Fruit fly (Drosophila melanogaster) whole organism, embryonic: Measurements from ENCODE around the gene CG33282.

Experiments used
- Awh ChIP-seq: fragments of 200-800 bp; sonication (Bioruptor generic); IDR thresholded peaks from 2 replicates; pipeline ENCODE4, ENCODE4 v1.3.6; 2022; ENCODE audit warnings: missing biosample characterization, missing genetic modification characterization
- BEAF-32 ChIP-seq: fragments of 200-800 bp; sonication (Bioruptor generic); optimal IDR thresholded peaks from 3 replicates; lab custom pipeline; 2017; ENCODE audit warnings: missing biosample characterization, missing genetic modification characterization, mild to moderate bottlenecking, moderate library complexity, missing genetic modification reagents
- Bdp1 ChIP-seq: fragments of 200-800 bp; sonication (Bioruptor generic); optimal IDR thresholded peaks from 3 replicates; lab custom pipeline; 2016; ENCODE audit warnings: missing biosample characterization, missing genetic modification characterization
- CG10366 ChIP-seq: fragments of 200-800 bp; sonication (Bioruptor generic); IDR thresholded peaks from 2 replicates; pipeline ENCODE4 v1.3.6; 2022; ENCODE audit warnings: missing biosample characterization, missing genetic modification characterization
- CG10431 ChIP-seq: fragments of 200-800 bp; sonication (Bioruptor generic); optimal IDR thresholded peaks from 3 replicates; lab custom pipeline; 2018; ENCODE audit warnings: missing biosample characterization, mild to moderate bottlenecking, missing genetic modification characterization
- CG11723 ChIP-seq: fragments of 200-800 bp; sonication (Bioruptor generic); optimal IDR thresholded peaks from 2 replicates; lab custom pipeline; 2017; ENCODE audit warnings: missing biosample characterization, mild to moderate bottlenecking, missing genetic modification characterization
- CG12299 ChIP-seq: fragments of 200-800 bp; sonication (Bioruptor generic); optimal IDR thresholded peaks from 2 replicates; lab custom pipeline; 2018; ENCODE audit warnings: missing biosample characterization, mild to moderate bottlenecking, missing genetic modification characterization
- CG14441 ChIP-seq: fragments of 200-800 bp; sonication (Bioruptor generic); IDR thresholded peaks from 2 replicates; pipeline ENCODE4 v1.3.6; 2022; ENCODE audit warnings: missing biosample characterization, missing genetic modification characterization
- CG15073 ChIP-seq: fragments of 200-800 bp; sonication (Bioruptor generic); optimal IDR thresholded peaks from 2 replicates; lab custom pipeline; 2016; ENCODE audit warnings: missing biosample characterization, missing genetic modification characterization
- CG1602 ChIP-seq: fragments of 200-800 bp; sonication (Bioruptor generic); optimal IDR thresholded peaks from 3 replicates; lab custom pipeline; 2016; ENCODE audit warnings: missing biosample characterization, missing genetic modification characterization
- CG17186 ChIP-seq: fragments of 200-800 bp; sonication (Bioruptor generic); optimal IDR thresholded peaks from 3 replicates; lab custom pipeline; 2017; ENCODE audit warnings: missing biosample characterization, missing genetic modification reagents, missing genetic modification characterization
- CG18619 ChIP-seq: fragments of 200-800 bp; sonication (Bioruptor generic); optimal IDR thresholded peaks from 3 replicates; lab custom pipeline; 2017; ENCODE audit warnings: missing biosample characterization, mild to moderate bottlenecking, missing genetic modification characterization
- CG2129 ChIP-seq: fragments of 200-800 bp; sonication (Bioruptor generic); IDR thresholded peaks from 2 replicates; pipeline ENCODE4 v1.3.6; 2022; ENCODE audit warnings: missing biosample characterization, missing genetic modification characterization; ENCODE audit not compliant: partially characterized antibody
- CG2202 ChIP-seq: fragments of 200-800 bp; sonication (Bioruptor generic); optimal IDR thresholded peaks from 2 replicates; lab custom pipeline; 2018; ENCODE audit warnings: missing biosample characterization, mild to moderate bottlenecking, missing genetic modification characterization
- CG42726 ChIP-seq: fragments of 200-800 bp; sonication (Bioruptor generic); IDR thresholded peaks from 2 replicates; pipeline ENCODE4 v1.3.6; 2022; ENCODE audit warnings: missing biosample characterization, missing genetic modification characterization; ENCODE audit not compliant: partially characterized antibody
- CG8765 ChIP-seq: fragments of 200-800 bp; sonication (Bioruptor generic); IDR thresholded peaks from 2 replicates; pipeline ENCODE4 v1.3.6; 2022; ENCODE audit warnings: missing biosample characterization, missing genetic modification characterization
- CoRest ChIP-seq: fragments of 200-800 bp; sonication (Bioruptor generic); optimal IDR thresholded peaks from 3 replicates; lab custom pipeline; 2018; ENCODE audit warnings: missing biosample characterization, mild to moderate bottlenecking, missing genetic modification characterization, moderate library complexity
- Dp ChIP-seq: fragments of 200-800 bp; sonication (Bioruptor generic); optimal IDR thresholded peaks from 2 replicates; lab custom pipeline; 2018; ENCODE audit warnings: missing biosample characterization, mild to moderate bottlenecking, missing genetic modification characterization, moderate library complexity
- Dref ChIP-seq: fragments of 200-800 bp; sonication (Bioruptor generic); IDR thresholded peaks from 2 replicates; pipeline ENCODE4 v1.3.6; 2022; ENCODE audit warnings: missing biosample characterization, missing genetic modification characterization
- Gug ChIP-seq: fragments of 200-800 bp; sonication (Bioruptor generic); IDR thresholded peaks from 4 replicates; pipeline ENCODE4 v1.3.6; 2022; ENCODE audit warnings: missing biosample characterization, missing genetic modification characterization
- H15 ChIP-seq: fragments of 200-800 bp; sonication (Bioruptor generic); IDR thresholded peaks from 3 replicates; pipeline ENCODE4 v1.3.6; 2022; ENCODE audit warnings: missing biosample characterization, missing genetic modification characterization
- Hr78 ChIP-seq, 2 experiments: fragments of 200-800 bp in 1 of 2; fragments of >200 bp in 1 of 2; sonication (Bioruptor generic) in 1 of 2; optimal IDR thresholded peaks; 2 replicates each; lab custom pipeline; 2017 to 2019; ENCODE audit warnings: missing biosample characterization in 2 of 2, missing genetic modification characterization in 2 of 2, mild to moderate bottlenecking in 1 of 2, moderate library complexity in 1 of 2
- Lhr ChIP-seq: fragments of 200-800 bp; sonication (Bioruptor generic); optimal IDR thresholded peaks from 3 replicates; lab custom pipeline; 2017; ENCODE audit warnings: mild to moderate bottlenecking, missing biosample characterization, missing genetic modification reagents, missing genetic modification characterization
- Mad ChIP-seq: fragments of 200-800 bp; sonication (Bioruptor generic); optimal IDR thresholded peaks from 2 replicates; lab custom pipeline; 2016; ENCODE audit warnings: missing biosample characterization, missing genetic modification characterization
- Mes4 ChIP-seq: fragments of 200-800 bp; sonication (Bioruptor generic); optimal IDR thresholded peaks from 2 replicates; lab custom pipeline; 2016; ENCODE audit warnings: missing biosample characterization, missing genetic modification characterization
- Opbp ChIP-seq: fragments of 200-800 bp; sonication (Bioruptor generic); IDR thresholded peaks from 3 replicates; pipeline ENCODE4 v1.3.6; 2022; ENCODE audit warnings: missing biosample characterization, missing genetic modification characterization; ENCODE audit not compliant: partially characterized antibody
- Optix ChIP-seq: fragments of 200-800 bp; sonication (Bioruptor generic); IDR thresholded peaks from 3 replicates; pipeline ENCODE4 v1.3.6; 2022; ENCODE audit warnings: missing biosample characterization, missing genetic modification characterization
- Taf1 ChIP-seq: fragments of 200-800 bp; sonication (Bioruptor generic); IDR thresholded peaks from 2 replicates; pipeline ENCODE4 v1.3.6; 2022; ENCODE audit warnings: missing biosample characterization, missing genetic modification characterization
- Tbp ChIP-seq: fragments of >200 bp; optimal IDR thresholded peaks from 2 replicates; lab custom pipeline; 2018; ENCODE audit warnings: missing biosample characterization, missing genetic modification characterization
- az2 ChIP-seq: fragments of 200-800 bp; sonication (Bioruptor generic); optimal IDR thresholded peaks from 3 replicates; lab custom pipeline; 2016; ENCODE audit warnings: missing biosample characterization, missing genetic modification characterization
- cad ChIP-seq: fragments of >200 bp; optimal IDR thresholded peaks from 2 replicates; lab custom pipeline; 2017; ENCODE audit warnings: missing biosample characterization, missing genetic modification characterization
- chm ChIP-seq: fragments of 200-800 bp; sonication (Bioruptor generic); IDR thresholded peaks from 2 replicates; pipeline ENCODE4 v1.3.6; 2022; ENCODE audit warnings: missing biosample characterization, missing genetic modification characterization
- ci ChIP-seq: fragments of 200-800 bp; sonication (Bioruptor generic); IDR thresholded peaks from 3 replicates; pipeline ENCODE4 v1.3.6; 2022; ENCODE audit warnings: missing biosample characterization, missing genetic modification characterization
- dysf ChIP-seq: fragments of 200-800 bp; sonication (Bioruptor generic); IDR thresholded peaks from 3 replicates; pipeline ENCODE4 v1.3.6; 2022; ENCODE audit warnings: missing biosample characterization, missing genetic modification characterization
- eyg ChIP-seq: fragments of 200-800 bp; sonication (Bioruptor generic); optimal IDR thresholded peaks from 3 replicates; lab custom pipeline; 2016; ENCODE audit warnings: missing biosample characterization, missing genetic modification characterization
- ftz-f1 ChIP-seq: fragments of 200-800 bp; sonication (Bioruptor generic); optimal IDR thresholded peaks from 2 replicates; lab custom pipeline; 2016; ENCODE audit warnings: missing biosample characterization, missing genetic modification characterization
- gcm2 ChIP-seq: fragments of 200-800 bp; sonication (Bioruptor generic); optimal IDR thresholded peaks from 2 replicates; lab custom pipeline; 2016; ENCODE audit warnings: missing biosample characterization, missing genetic modification characterization
- gt ChIP-seq: fragments of 200-800 bp; sonication (Bioruptor generic); IDR thresholded peaks from 2 replicates; pipeline ENCODE4 v1.3.6; 2022; ENCODE audit warnings: missing biosample characterization, missing genetic modification characterization
- hb ChIP-seq: fragments of 200-800 bp; sonication (Bioruptor generic); IDR thresholded peaks from 3 replicates; pipeline ENCODE4 v1.3.6; 2022; ENCODE audit warnings: missing biosample characterization, missing genetic modification characterization; ENCODE audit not compliant: partially characterized antibody
- hbn ChIP-seq: fragments of 200-800 bp; sonication (Bioruptor generic); IDR thresholded peaks from 2 replicates; pipeline ENCODE4 v1.3.6; 2022; ENCODE audit warnings: missing biosample characterization, missing genetic modification characterization; ENCODE audit not compliant: partially characterized antibody
- jing ChIP-seq: fragments of 200-800 bp; sonication (Bioruptor generic); optimal IDR thresholded peaks from 2 replicates; lab custom pipeline; 2018; ENCODE audit warnings: missing biosample characterization, mild to moderate bottlenecking, missing genetic modification characterization
- mld ChIP-seq: fragments of 200-800 bp; sonication (Bioruptor generic); IDR thresholded peaks from 3 replicates; pipeline ENCODE4 v1.3.6; 2022; ENCODE audit warnings: missing biosample characterization, missing genetic modification characterization; ENCODE audit not compliant: partially characterized antibody
- pros ChIP-seq: fragments of 200-800 bp; sonication (Bioruptor generic); optimal IDR thresholded peaks from 3 replicates; lab custom pipeline; 2019; ENCODE audit warnings: missing biosample characterization, mild to moderate bottlenecking, missing genetic modification characterization, moderate library complexity
- row ChIP-seq: fragments of 200-800 bp; sonication (Bioruptor generic); IDR thresholded peaks from 3 replicates; pipeline ENCODE4 v1.3.6; 2022; ENCODE audit warnings: missing biosample characterization, missing genetic modification characterization
- run ChIP-seq: fragments of 200-800 bp; sonication (Bioruptor generic); optimal IDR thresholded peaks from 3 replicates; lab custom pipeline; 2018; ENCODE audit warnings: missing biosample characterization, mild to moderate bottlenecking, missing genetic modification characterization
- salm ChIP-seq: fragments of 200-800 bp; sonication (Bioruptor generic); optimal IDR thresholded peaks from 2 replicates; lab custom pipeline; 2018; ENCODE audit warnings: missing biosample characterization, mild to moderate bottlenecking, missing genetic modification characterization
- stwl ChIP-seq: fragments of 200-800 bp; sonication (Bioruptor generic); optimal IDR thresholded peaks from 3 replicates; lab custom pipeline; 2018; ENCODE audit warnings: missing biosample characterization, mild to moderate bottlenecking, missing genetic modification characterization, moderate library complexity
- tgo ChIP-seq: fragments of 200-800 bp; sonication (Bioruptor generic); IDR thresholded peaks from 3 replicates; pipeline ENCODE4 v1.3.6; 2022; ENCODE audit warnings: missing biosample characterization, missing genetic modification characterization
- unc-4 ChIP-seq: fragments of 200-800 bp; sonication (Bioruptor generic); IDR thresholded peaks from 2 replicates; pipeline ENCODE4 v1.3.6; 2022; ENCODE audit warnings: missing biosample characterization, missing genetic modification characterization; ENCODE audit not compliant: partially characterized antibody
- yki ChIP-seq: fragments of >200 bp; optimal IDR thresholded peaks from 3 replicates; lab custom pipeline; 2018

Gene CG33282

dm6 chr2L:3338566-3339215 is 11.0 kb downstream of the CG33282 start (continued):
- TF ChIP-seq row (peak; percentile 86), Taf1 (GFP tag; lab: Robert Waterston, UW) (no peak), Awh (GFP tag; lab: Robert Waterston, UW) (peak; percentile 86), CG17186 (peak; percentile 58), CG12299 (tag; lab: Kevin White, UChicago) (no peak), mld (GFP tag; lab: Robert Waterston, UW) (no peak), ci (GFP tag; lab: Robert Waterston, UW) (peak; percentile 94), chm (GFP tag; lab: Robert Waterston, UW) (peak; percentile 94), H15 (GFP tag; lab: Robert Waterston, UW) (peak; percentile 83; the same call in 2 of the 3 replicates), gcm2 (no peak), run (tag; lab: Kevin White, UChicago) (peak; percentile 40), gt (GFP tag; lab: Robert Waterston, UW) (peak; percentile 67), stwl (tag; lab: Kevin White, UChicago) (peak; percentile 9), CG14441 (GFP tag; lab: Robert Waterston, UW) (0 out of 2 replicates have a peak, but pooled peaks have one; percentile 51), CG10431 (peak; percentile 38), pros (GFP tag; lab: Kevin White, UChicago) (no peak), BEAF-32 (GFP tag; lab: Kevin White, UChicago) (no peak), CG2202 (tag; lab: Kevin White, UChicago) (peak; percentile 84), hb (no peak), cad (GFP tag; lab: Kevin White, UChicago) (no peak), CG15073 (GFP tag; lab: Kevin White, UChicago) (peak; percentile 41), hbn (GFP tag; lab: Robert Waterston, UW) (no peak), CG2129 (GFP tag; lab: Robert Waterston, UW) (no peak), Bdp1 (GFP tag; lab: Kevin White, UChicago) (peak; percentile 70), Dp (GFP tag; lab: Kevin White, UChicago) (no peak), tgo (GFP tag; lab: Robert Waterston, UW) (peak; percentile 65), Gug (peak; percentile 75; the same call in 3 of the 4 replicates), Tbp (GFP tag; lab: Kevin White, UChicago) (no peak), unc-4 (GFP tag; lab: Robert Waterston, UW) (no peak), CG8765 (GFP tag; lab: Robert Waterston, UW) (no peak; the same call in 1 of the 2 replicates), CG18619 (GFP tag; lab: Kevin White, UChicago) (peak; percentile 22), CoRest (tag; lab: Kevin White, UChicago) (peak; percentile 73), salm (tag; lab: Kevin White, UChicago) (no peak), az2 (GFP tag; lab: Kevin White, UChicago) (peak; percentile 92), CG1602 (GFP tag; lab: Kevin White, UChicago) (peak; percentile 86), ftz-f1 (no peak), jing (GFP tag; lab: Kevin White, UChicago) (peak; percentile 29), Dref (GFP tag; lab: Robert Waterston, UW) (no peak), Opbp (GFP tag; lab: Robert Waterston, UW) (no peak), Lhr (GFP tag; lab: Kevin White, UChicago) (peak; percentile 56), Mes4 (peak; percentile 83), CG42726 (GFP tag; lab: Robert Waterston, UW) (no peak), Mad (GFP tag; lab: Kevin White, UChicago) (peak; percentile 72), eyg (GFP tag; lab: Kevin White, UChicago) (peak; percentile 18), yki (lab: Kevin White, UChicago) (no peak), Optix (GFP tag; lab: Robert Waterston, UW) (peak; percentile 87), Hr78 (GFP tag; optimal IDR thresholded peaks at IDR 0.05; lab: Kevin White, UChicago) (no peak), CG10366 (GFP tag; lab: Robert Waterston, UW) (peak; percentile 75), dysf (GFP tag; lab: Robert Waterston, UW) (peak; percentile 72), CG11723 (GFP tag; lab: Kevin White, UChicago) (peak; percentile 45)
